Worm (Caenorhabditis elegans) whole organism, late embryonic: Measurements from ENCODE around the gene srg-68.

Source experiments
- K02D7.2 ChIP-seq: sonication (generic microtip); optimal IDR thresholded peaks from 2 replicates; lab custom pipeline; 2017; ENCODE audit warnings: mild to moderate bottlenecking, missing genetic modification characterization, missing compliant biosample characterization
- ama-1 ChIP-seq: fragments of 150-350 bp; optimal IDR thresholded peaks from 2 replicates; lab custom pipeline; 2014
- ceh-18 ChIP-seq: sonication (generic microtip); optimal IDR thresholded peaks from 2 replicates; lab custom pipeline; 2016; ENCODE audit warnings: missing genetic modification characterization, missing compliant biosample characterization
- ceh-9 ChIP-seq: sonication (generic microtip); optimal IDR thresholded peaks from 2 replicates; lab custom pipeline; 2016; ENCODE audit warnings: mild to moderate bottlenecking, missing genetic modification characterization, inconsistent platforms, missing compliant biosample characterization
- nhr-11 ChIP-seq: fragments of 150-350 bp; optimal IDR thresholded peaks from 2 replicates; lab custom pipeline; 2014; ENCODE audit warnings: missing biosample characterization, missing genetic modification characterization

DNA sequence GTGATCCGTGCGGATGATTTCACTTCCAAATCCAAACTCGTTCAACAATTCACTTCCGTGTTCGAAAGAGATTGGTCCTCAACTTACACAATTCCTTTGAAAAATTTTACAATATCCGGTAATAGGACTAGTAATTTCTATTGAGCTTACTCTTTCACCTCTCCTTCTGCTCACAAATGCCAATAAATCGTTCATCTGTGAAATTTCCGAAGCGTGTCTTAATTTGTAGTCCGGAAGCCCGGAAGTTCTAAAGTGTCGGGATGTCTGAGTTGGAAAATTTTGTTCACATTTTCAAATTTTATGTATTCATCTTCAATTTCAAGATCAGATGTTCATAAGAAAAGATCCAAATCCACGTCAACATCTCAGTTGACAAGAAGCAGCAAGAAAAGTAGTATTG, 28.2 kb upstream of the srg-68 start, which contains the start of gene T05C3.2:
- TF ChIP-seq ceh-9 (tag; lab: Kevin White, UChicago), result no peak
- no peak for TF ChIP-seq K02D7.2 (tag; lab: Kevin White, UChicago)
- TF ChIP-seq ceh-18 (tag; lab: Kevin White, UChicago), result no peak
- TF ChIP-seq nhr-11 (tag; lab: Kevin White, UChicago), result no peak
- no peak for TF ChIP-seq ama-1 (lab: Kevin White, UChicago)
